Fruit fly (Drosophila melanogaster): ENCODE data around the gene Nmdmc.

dm6 chr3R:9082332-9082731 lies 32.0 kb upstream of the Nmdmc start:
- TF ChIP-seq D (optimal IDR thresholded peaks at IDR 0.05), result no peak
- no peak for TF ChIP-seq D (GFP tag; optimal IDR thresholded peaks at IDR 0.05)
- no peak for TF ChIP-seq CG17829 (tag; optimal IDR thresholded peaks at IDR 0.05)
- TF ChIP-seq corto (GFP tag; optimal IDR thresholded peaks at IDR 0.05), result no peak
- TF ChIP-seq Xbp1 (GFP tag; optimal IDR thresholded peaks at IDR 0.05), result no peak

All from whole organism, embryonic.